Worm (Caenorhabditis elegans): ENCODE measurements around the gene C02F12.8.

DNA sequence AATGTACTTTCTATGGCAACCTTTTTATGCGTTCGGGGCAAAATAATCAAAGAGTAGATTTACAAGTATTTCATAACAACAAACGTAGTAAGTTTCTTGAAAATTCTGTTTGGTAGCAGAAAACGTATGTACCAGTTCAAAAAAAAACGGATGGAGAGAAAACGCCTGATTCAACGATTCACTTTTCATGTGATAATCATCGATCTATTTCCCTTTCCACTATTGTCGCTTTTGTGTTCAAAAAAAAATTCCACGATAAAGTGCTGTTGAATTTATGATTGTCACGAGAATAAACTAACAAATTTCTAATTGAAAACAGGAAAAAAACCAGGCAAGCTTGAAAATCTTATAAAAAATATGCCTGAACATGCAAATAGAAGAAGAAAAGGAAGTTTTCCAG is 2.8 kb upstream of the C02F12.8 start:
- TF ChIP-seq F13C5.2 (tag; optimal IDR thresholded peaks at IDR 0.05) = no peak
- TF ChIP-seq ama-1 (optimal IDR thresholded peaks at IDR 0.05) = no peak
- no peak for TF ChIP-seq pes-1 (GFP tag; IDR thresholded peaks at IDR 0.05)
- no peak for TF ChIP-seq B0310.2 (tag; optimal IDR thresholded peaks at IDR 0.05)
- TF ChIP-seq hnd-1 (tag; optimal IDR thresholded peaks at IDR 0.05) = no peak
- TF ChIP-seq hmg-4 (GFP tag; optimal IDR thresholded peaks at IDR 0.05) = no peak

Measured in whole organism, early embryonic.